Worm (Caenorhabditis elegans) whole organism, L1 larva: Measurements from ENCODE around the gene F43E2.6.
"Not testable (repeated sequence)": the region's sequence is repeated elsewhere in the genome, so short reads cannot be mapped to it uniquely, and the experiment has no call there.

Experiments used
- C04F5.9 ChIP-seq: sonication (generic microtip); optimal IDR thresholded peaks from 2 replicates; lab custom pipeline; 2016; ENCODE audit warnings: missing genetic modification characterization, missing compliant biosample characterization
- C16A3.4 ChIP-seq: fragments of 150-350 bp; optimal IDR thresholded peaks from 2 replicates; lab custom pipeline; 2014; ENCODE audit warnings: missing biosample characterization, missing genetic modification characterization
- F16B12.6 ChIP-seq: fragments of 150-350 bp; optimal IDR thresholded peaks from 2 replicates; lab custom pipeline; 2014; ENCODE audit warnings: missing biosample characterization, missing genetic modification characterization
- blmp-1 ChIP-seq: fragments of 150-350 bp; optimal IDR thresholded peaks from 2 replicates; lab custom pipeline; 2014; ENCODE audit warnings: missing biosample characterization, missing genetic modification characterization
- ceh-82 ChIP-seq, 3 experiments: fragments of 150-350 bp in 1 of 3; sonication (generic microtip) in 2 of 3; optimal IDR thresholded peaks; 2 replicates each; lab custom pipeline; 2014 to 2017; ENCODE audit warnings: missing biosample characterization in 3 of 3, missing genetic modification characterization in 3 of 3
- ceh-88 ChIP-seq: fragments of 200-800 bp; sonication (Bioruptor generic); IDR thresholded peaks from 2 replicates; pipeline ENCODE4 v1.3.6; 2022; ENCODE audit warnings: missing genetic modification characterization, missing compliant biosample characterization
- dpl-1 ChIP-seq, 3 experiments: fragments of 150-350 bp in 2 of 3; sonication (generic microtip) in 1 of 3; optimal IDR thresholded peaks; 2 replicates each; lab custom pipeline; 2014 to 2017; ENCODE audit warnings: missing biosample characterization in 3 of 3, missing genetic modification characterization in 3 of 3, missing genetic modification reagents in 3 of 3
- efl-1 ChIP-seq, 4 experiments: fragments of 150-350 bp; optimal IDR thresholded peaks in 3 of 4; peaks in 1 of 4; 1 replicate in 1 of 4; 2 replicates in 3 of 4; lab custom pipeline; 2014; ENCODE audit warnings: missing biosample characterization in 2 of 4, missing genetic modification characterization in 2 of 4, missing genetic modification reagents in 2 of 4
- efl-3 ChIP-seq: fragments of 200-800 bp; sonication (Bioruptor generic); optimal IDR thresholded peaks from 2 replicates; lab custom pipeline; 2018; ENCODE audit warnings: mild to moderate bottlenecking, missing genetic modification characterization, missing compliant biosample characterization
- elt-2 ChIP-seq: sonication (generic microtip); optimal IDR thresholded peaks from 2 replicates; lab custom pipeline; 2016; ENCODE audit warnings: missing genetic modification characterization, mild to moderate bottlenecking, inconsistent platforms, missing compliant biosample characterization, missing genetic modification reagents
- fkh-4 ChIP-seq: sonication (generic microtip); optimal IDR thresholded peaks from 2 replicates; lab custom pipeline; 2016; ENCODE audit warnings: missing compliant biosample characterization, missing genetic modification characterization, borderline replicate concordance
- fkh-8 ChIP-seq: sonication (generic microtip); optimal IDR thresholded peaks from 2 replicates; lab custom pipeline; 2016; ENCODE audit warnings: mild to moderate bottlenecking, missing genetic modification characterization, missing compliant biosample characterization
- fos-1 ChIP-seq: fragments of 150-350 bp; optimal IDR thresholded peaks from 2 replicates; lab custom pipeline; 2014; ENCODE audit warnings: missing biosample characterization, missing genetic modification characterization
- irx-1 ChIP-seq: sonication (generic microtip); optimal IDR thresholded peaks from 2 replicates; lab custom pipeline; 2016; ENCODE audit warnings: missing genetic modification characterization, missing compliant biosample characterization
- jun-1 ChIP-seq: fragments of 150-350 bp; optimal IDR thresholded peaks from 2 replicates; lab custom pipeline; 2014; ENCODE audit warnings: missing biosample characterization, missing genetic modification reagents, missing genetic modification characterization
- lin-13 ChIP-seq: fragments of 150-350 bp; optimal IDR thresholded peaks from 2 replicates; lab custom pipeline; 2014; ENCODE audit warnings: missing biosample characterization, missing genetic modification reagents, missing genetic modification characterization
- lin-14 ChIP-seq: fragments of 200-800 bp; sonication (Bioruptor generic); optimal IDR thresholded peaks from 2 replicates; lab custom pipeline; 2018; ENCODE audit warnings: mild to moderate bottlenecking, missing genetic modification characterization, moderate library complexity, missing compliant biosample characterization
- lin-35 ChIP-seq, 2 experiments: fragments of 150-350 bp; optimal IDR thresholded peaks; 2 replicates each; lab custom pipeline; 2014; ENCODE audit warnings: missing biosample characterization in 2 of 2, missing genetic modification characterization in 2 of 2, missing genetic modification reagents in 2 of 2
- lir-3 ChIP-seq: sonication (generic microtip); optimal IDR thresholded peaks from 2 replicates; lab custom pipeline; 2016; ENCODE audit warnings: mild to moderate bottlenecking, missing genetic modification characterization, moderate library complexity, missing compliant biosample characterization; ENCODE audit not compliant: poor library complexity
- lsy-2 ChIP-seq, 2 experiments: fragments of 150-350 bp; optimal IDR thresholded peaks; 2 replicates each; lab custom pipeline; 2014; ENCODE audit warnings: missing biosample characterization in 2 of 2, missing genetic modification characterization in 2 of 2
- mdl-1 ChIP-seq, 2 experiments: fragments of 150-350 bp; optimal IDR thresholded peaks; 2 replicates each; lab custom pipeline; 2014 to 2017; ENCODE audit warnings: missing biosample characterization in 2 of 2, missing genetic modification characterization in 2 of 2, inconsistent platforms in 1 of 2
- mef-2 ChIP-seq: fragments of 150-350 bp; optimal IDR thresholded peaks from 2 replicates; lab custom pipeline; 2014; ENCODE audit warnings: missing biosample characterization, missing genetic modification characterization
- mep-1 ChIP-seq: fragments of 150-350 bp; optimal IDR thresholded peaks from 2 replicates; lab custom pipeline; 2014; ENCODE audit warnings: missing biosample characterization, missing genetic modification characterization
- nhr-12 ChIP-seq: sonication (generic microtip); optimal IDR thresholded peaks from 2 replicates; lab custom pipeline; 2017; ENCODE audit warnings: missing biosample characterization, missing genetic modification characterization
- nhr-20 ChIP-seq: sonication (generic microtip); optimal IDR thresholded peaks from 2 replicates; lab custom pipeline; 2016; ENCODE audit warnings: mild to moderate bottlenecking, missing genetic modification characterization, missing compliant biosample characterization
- nhr-237 ChIP-seq: fragments of 150-350 bp; optimal IDR thresholded peaks from 2 replicates; lab custom pipeline; 2014; ENCODE audit warnings: missing biosample characterization, missing genetic modification characterization
- nhr-47 ChIP-seq: sonication (generic microtip); optimal IDR thresholded peaks from 2 replicates; lab custom pipeline; 2016; ENCODE audit warnings: mild to moderate bottlenecking, missing genetic modification characterization, moderate library complexity, missing compliant biosample characterization
- nhr-71 ChIP-seq: sonication (generic microtip); optimal IDR thresholded peaks from 2 replicates; lab custom pipeline; 2016; ENCODE audit warnings: mild to moderate bottlenecking, missing genetic modification characterization, moderate library complexity, missing compliant biosample characterization
- nhr-76 ChIP-seq: sonication (generic microtip); optimal IDR thresholded peaks from 2 replicates; lab custom pipeline; 2017; ENCODE audit warnings: missing biosample characterization, missing genetic modification characterization
- pax-3 ChIP-seq: fragments of 200-800 bp; sonication (Bioruptor generic); optimal IDR thresholded peaks from 2 replicates; lab custom pipeline; 2018; ENCODE audit warnings: mild to moderate bottlenecking, missing genetic modification characterization, moderate library complexity, missing compliant biosample characterization
- rnt-1 ChIP-seq: sonication (generic microtip); optimal IDR thresholded peaks from 2 replicates; lab custom pipeline; 2016; ENCODE audit warnings: mild to moderate bottlenecking, missing genetic modification characterization, moderate library complexity, missing compliant biosample characterization
- skn-1 ChIP-seq: fragments of 150-350 bp; optimal IDR thresholded peaks from 2 replicates; lab custom pipeline; 2014; ENCODE audit warnings: missing biosample characterization, missing genetic modification characterization
- snpc-4 ChIP-seq: fragments of 150-350 bp; optimal IDR thresholded peaks from 2 replicates; lab custom pipeline; 2014; ENCODE audit warnings: missing biosample characterization, missing genetic modification characterization
- snu-23 ChIP-seq: sonication (generic microtip); optimal IDR thresholded peaks from 2 replicates; lab custom pipeline; 2016; ENCODE audit warnings: missing genetic modification characterization, missing compliant biosample characterization
- swsn-7 ChIP-seq: sonication (generic microtip); optimal IDR thresholded peaks from 2 replicates; lab custom pipeline; 2016; ENCODE audit warnings: missing genetic modification characterization, missing compliant biosample characterization
- tbx-2 ChIP-seq: sonication (generic microtip); optimal IDR thresholded peaks from 2 replicates; lab custom pipeline; 2016; ENCODE audit warnings: missing genetic modification characterization, missing compliant biosample characterization
- unc-130 ChIP-seq: fragments of 150-350 bp; optimal IDR thresholded peaks from 2 replicates; lab custom pipeline; 2017; ENCODE audit warnings: missing biosample characterization, missing genetic modification characterization, inconsistent platforms
- unc-30 ChIP-seq: sonication (generic microtip); optimal IDR thresholded peaks from 2 replicates; lab custom pipeline; 2017; ENCODE audit warnings: missing biosample characterization, missing genetic modification characterization
- unc-86 ChIP-seq: sonication (generic microtip); optimal IDR thresholded peaks from 2 replicates; lab custom pipeline; 2016; ENCODE audit warnings: missing genetic modification characterization, missing compliant biosample characterization
- unc-98 ChIP-seq: fragments of 200-800 bp; sonication (Bioruptor generic); IDR thresholded peaks from 2 replicates; pipeline ENCODE4 v1.3.6; 2022; ENCODE audit warnings: missing genetic modification characterization, missing compliant biosample characterization
- vab-15 ChIP-seq: sonication (generic microtip); optimal IDR thresholded peaks from 2 replicates; lab custom pipeline; 2017; ENCODE audit warnings: missing genotype, mild to moderate bottlenecking, missing genetic modification characterization, missing compliant biosample characterization
- xbp-1 ChIP-seq: sonication (generic microtip); optimal IDR thresholded peaks from 2 replicates; lab custom pipeline; 2016; ENCODE audit warnings: missing genetic modification characterization, missing compliant biosample characterization

Gene F43E2.6

ce11 chrII:7374980-7375379 lies 6.3 kb upstream of the F43E2.6 start, which contains the start of gene F43E2.1:
TSS of gene F43E2.1 (plus strand) at chrII:7375280.
- no peak for TF ChIP-seq rnt-1 (tag; lab: Kevin White, UChicago)
- TF ChIP-seq pax-3, result no peak
- no peak for TF ChIP-seq mef-2 (tag; lab: Kevin White, UChicago)
- no peak for TF ChIP-seq fos-1
- TF ChIP-seq tbx-2 (tag; lab: Kevin White, UChicago), result no peak
- TF ChIP-seq efl-1 (optimal IDR thresholded peaks at IDR 0.05; lab: Kevin White, UChicago), result no peak
- peak in 1 of 2 experiments; percentile 79 for TF ChIP-seq efl-1 (GFP tag; optimal IDR thresholded peaks at IDR 0.05 in 1 of 2; lab: Kevin White, UChicago)

DNA sequence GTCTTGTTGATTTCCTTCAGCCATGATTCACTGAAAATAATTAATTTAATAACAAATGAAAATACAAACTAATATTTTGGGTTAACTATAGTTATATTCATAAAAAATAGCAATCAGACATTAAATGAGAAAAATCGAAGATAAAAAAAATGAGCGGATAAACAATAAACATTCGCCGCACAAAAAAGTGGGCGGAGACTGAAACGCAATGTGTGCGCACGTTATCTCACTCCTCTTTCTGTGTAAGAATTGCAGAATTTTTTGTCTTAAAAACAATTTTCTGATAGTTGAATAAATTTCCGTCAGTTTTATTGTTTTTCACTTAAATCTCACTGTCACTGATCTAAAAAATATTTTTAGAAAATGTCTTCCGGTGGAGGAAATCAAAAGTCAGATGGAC lies 5.5 kb upstream of the F43E2.6 start, which contains the start of the genes mtch-1 and rpb-4:
mtch-1 (minus strand) TSS at position 24 of the 400 bp plus-strand sequence.
rpb-4 (plus strand) TSS at position 353 of the 400 bp plus-strand sequence.
- TF ChIP-seq unc-130 (tag; lab: Kevin White, UChicago), result peak; percentile 1
- peak; percentile 29 for TF ChIP-seq xbp-1 (tag; lab: Kevin White, UChicago)
- TF ChIP-seq nhr-12 (tag; lab: Kevin White, UChicago), result no peak
- TF ChIP-seq ceh-82 (tag; optimal IDR thresholded peaks at IDR 0.05; lab: Kevin White, UChicago), result peak in 1 of 3 experiments; percentile 2
- no peak for TF ChIP-seq ceh-88 (GFP tag; lab: Robert Waterston, UW)
- peak; percentile 31 for TF ChIP-seq blmp-1 (tag; lab: Kevin White, UChicago)
- TF ChIP-seq nhr-76 (tag; lab: Kevin White, UChicago), result no peak
- peak; percentile 4 for TF ChIP-seq snpc-4 (tag; lab: Kevin White, UChicago)
- TF ChIP-seq mdl-1 (tag; optimal IDR thresholded peaks at IDR 0.05; lab: Kevin White, UChicago), result peak in 1 of 2 experiments; percentile 10
- peak; percentile 33 for TF ChIP-seq nhr-71 (tag; lab: Kevin White, UChicago)
- TF ChIP-seq F16B12.6 (tag; lab: Kevin White, UChicago), result peak; percentile 23
- no peak for TF ChIP-seq vab-15
- peak; percentile 20 to 66 for TF ChIP-seq lsy-2 (tag; optimal IDR thresholded peaks at IDR 0.05; lab: Kevin White, UChicago)
- peak; percentile 50 for TF ChIP-seq skn-1 (tag; lab: Kevin White, UChicago)
- TF ChIP-seq swsn-7 (tag; lab: Kevin White, UChicago), result peak; percentile 1
- peak; percentile 30 to 39 for TF ChIP-seq efl-1 (optimal IDR thresholded peaks at IDR 0.05; lab: Kevin White, UChicago)
- peak; percentile 12 to 14 for TF ChIP-seq efl-1 (GFP tag; optimal IDR thresholded peaks at IDR 0.05 in 1 of 2; lab: Kevin White, UChicago)
- TF ChIP-seq lin-14 (GFP tag; lab: Kevin White, UChicago), result peak; percentile 35
- peak; percentile 23 for TF ChIP-seq nhr-20
- no peak for TF ChIP-seq fkh-8 (tag; lab: Kevin White, UChicago)
- TF ChIP-seq nhr-47, result peak; percentile 10
- TF ChIP-seq lin-35 (GFP tag; optimal IDR thresholded peaks at IDR 0.05; lab: Kevin White, UChicago), result peak in 1 of 2 experiments; percentile 25
- TF ChIP-seq C16A3.4 (tag; lab: Kevin White, UChicago), result peak; percentile 58
- TF ChIP-seq snu-23 (GFP tag; lab: Kevin White, UChicago), result peak; percentile 43
- peak; percentile 54 for TF ChIP-seq lir-3 (tag; lab: Kevin White, UChicago)
- peak; percentile 22 for TF ChIP-seq rnt-1 (tag; lab: Kevin White, UChicago)
- peak in 2 of 3 experiments; percentile 41 to 50 for TF ChIP-seq dpl-1 (GFP tag; optimal IDR thresholded peaks at IDR 0.05; lab: Kevin White, UChicago)
- no peak for TF ChIP-seq tbx-2 (tag; lab: Kevin White, UChicago)

DNA sequence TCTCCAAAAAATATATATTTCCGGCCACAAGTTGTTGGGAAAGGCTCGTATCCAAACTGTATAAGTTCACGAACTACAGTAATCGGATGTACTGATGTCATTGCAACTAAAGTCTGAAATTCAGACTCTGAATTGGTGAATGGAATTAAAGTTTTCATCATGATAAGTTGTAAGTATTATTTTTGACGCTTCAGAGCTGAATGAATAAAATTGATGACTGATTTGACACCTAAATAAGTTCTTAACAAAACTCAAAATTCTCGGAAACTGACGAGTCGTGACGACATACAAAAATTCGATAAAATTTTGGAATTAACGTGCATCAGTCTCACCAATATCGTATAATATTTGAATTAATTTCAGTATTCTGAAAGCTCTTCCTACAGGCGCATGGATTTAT lies 1.5 kb upstream of the F43E2.6 start, which contains the start of gene F43E2.11:
F43E2.11 (minus strand) TSS at position 101 of the 400 bp plus-strand sequence.
- not testable (repeated sequence) for TF ChIP-seq irx-1, unc-130, jun-1 (tag; lab: Kevin White, UChicago)

- TF ChIP-seq nhr-237 (tag; lab: Kevin White, UChicago) (no peak), lin-14 (GFP tag; lab: Kevin White, UChicago) (peak; percentile 49), nhr-71 (tag; lab: Kevin White, UChicago) (peak; percentile 47), elt-2 (tag; lab: Kevin White, UChicago) (peak; percentile 38), unc-30 (tag; lab: Kevin White, UChicago) (no peak), nhr-20 (peak; percentile 36), blmp-1 (tag; lab: Kevin White, UChicago) (peak; percentile 61), fkh-4 (tag; lab: Kevin White, UChicago) (no peak), C04F5.9 (tag; lab: Kevin White, UChicago) (no peak), unc-86 (tag; lab: Kevin White, UChicago) (no peak), lsy-2 (tag; optimal IDR thresholded peaks at IDR 0.05; lab: Kevin White, UChicago) (peak; percentile 14 to 57), xbp-1 (tag; lab: Kevin White, UChicago) (peak; percentile 21), snu-23 (GFP tag; lab: Kevin White, UChicago) (peak; percentile 48), lir-3 (tag; lab: Kevin White, UChicago) (peak; percentile 32), lin-13 (GFP tag; lab: Kevin White, UChicago) (no peak), lin-35 (GFP tag; optimal IDR thresholded peaks at IDR 0.05; lab: Kevin White, UChicago) (peak in 1 of 2 experiments; percentile 24), efl-3 (GFP tag; lab: Kevin White, UChicago) (no peak), skn-1 (tag; lab: Kevin White, UChicago) (peak; percentile 98), pax-3 (no peak), efl-1 (optimal IDR thresholded peaks at IDR 0.05; lab: Kevin White, UChicago) (peak; percentile 11 to 38), efl-1 (GFP tag; optimal IDR thresholded peaks at IDR 0.05 in 1 of 2; lab: Kevin White, UChicago) (peak in 1 of 2 experiments; percentile 78), mep-1 (tag; lab: Kevin White, UChicago) (peak; percentile 50), dpl-1 (GFP tag; optimal IDR thresholded peaks at IDR 0.05; lab: Kevin White, UChicago) (peak in 2 of 3 experiments; percentile 3 to 10), unc-98 (GFP tag; lab: Robert Waterston, UW) (no peak)
These were observed 4.6 kb downstream of the F43E2.6 start, which contains the start of gene msra-1 for ce11 chrII:7363990-7364455. TSS of gene msra-1 (minus strand) at chrII:7364040.
